Fruit fly (Drosophila melanogaster): ENCODE measurements around the gene dsb.

Gene dsb

dm6 chr3L:1856467-1857350 lies 53.3 kb downstream of the dsb start, which contains the start of gene CG12024 (continued):
- TF ChIP-seq Antp (GFP tag; optimal IDR thresholded peaks at IDR 0.05) (peak; percentile 77), Ssrp (tag; optimal IDR thresholded peaks at IDR 0.05) (peak; percentile 70), CG13775 (GFP tag; optimal IDR thresholded peaks at IDR 0.05) (peak; percentile 74), p53 (GFP tag; optimal IDR thresholded peaks at IDR 0.05) (no peak), kah (GFP tag; optimal IDR thresholded peaks at IDR 0.05) (no peak), jigr1 (GFP tag; IDR thresholded peaks at IDR 0.05) (no peak), CG11504 (tag; optimal IDR thresholded peaks at IDR 0.05) (peak; percentile 82), H2.0 (GFP tag; IDR thresholded peaks at IDR 0.05) (peak; percentile 55; the same call in 1 of the 2 replicates), CG13424 (tag; optimal IDR thresholded peaks at IDR 0.05) (peak; percentile 83), CG5245 (GFP tag; optimal IDR thresholded peaks at IDR 0.05) (no peak), Poxn (GFP tag; IDR thresholded peaks at IDR 0.05) (no peak), Adf1 (GFP tag; IDR thresholded peaks at IDR 0.05) (no peak), CG7987 (GFP tag; optimal IDR thresholded peaks at IDR 0.05) (no peak), otp (GFP tag; IDR thresholded peaks at IDR 0.05) (no peak), CG33213 (GFP tag; optimal IDR thresholded peaks at IDR 0.05) (peak; percentile 77), CG1832 (GFP tag; optimal IDR thresholded peaks at IDR 0.05) (no peak), CG6254 (GFP tag; optimal IDR thresholded peaks at IDR 0.05) (peak; percentile 97), D19A (tag; optimal IDR thresholded peaks at IDR 0.05) (no peak), vnd (GFP tag; IDR thresholded peaks at IDR 0.05; ENCODE audit: partially characterized antibody) (no peak), sr (GFP tag; IDR thresholded peaks at IDR 0.05) (peak; percentile 44; the same call in 1 of the 3 replicates), CG15011 (GFP tag; optimal IDR thresholded peaks at IDR 0.05) (peak; percentile 24), al (GFP tag; IDR thresholded peaks at IDR 0.05) (peak; percentile 66), tin (GFP tag; optimal IDR thresholded peaks at IDR 0.05) (peak; percentile 79), chinmo (GFP tag; IDR thresholded peaks at IDR 0.05; ENCODE audit: partially characterized antibody) (no peak), Hr3 (GFP tag; optimal IDR thresholded peaks at IDR 0.05) (peak; percentile 78), CG1603 (tag; optimal IDR thresholded peaks at IDR 0.05) (peak; percentile 84), abd-A (tag; optimal IDR thresholded peaks at IDR 0.05) (no peak), CG16779 (GFP tag; IDR thresholded peaks at IDR 0.05) (no peak), CG6654 (GFP tag; optimal IDR thresholded peaks at IDR 0.05) (no peak), Atf3 (GFP tag; optimal IDR thresholded peaks at IDR 0.05) (peak; percentile 72), Drgx (GFP tag; IDR thresholded peaks at IDR 0.05) (peak; percentile 31; the same call in 1 of the 2 replicates), CG30020 (tag; optimal IDR thresholded peaks at IDR 0.05) (peak; percentile 93), unpg (GFP tag; optimal IDR thresholded peaks at IDR 0.05) (peak; percentile 62), HLH3B (GFP tag; IDR thresholded peaks at IDR 0.05) (no peak; the same call in 1 of the 2 replicates), CoRest (tag; optimal IDR thresholded peaks at IDR 0.05) (peak; percentile 91), slou (GFP tag; optimal IDR thresholded peaks at IDR 0.05) (peak; percentile 62), HmgZ (tag; optimal IDR thresholded peaks at IDR 0.05) (peak; percentile 90), esg (GFP tag; conservative IDR thresholded peaks at IDR 0.05) (peak; percentile 24; the same call in 1 of the 2 replicates), CG8478 (optimal IDR thresholded peaks at IDR 0.05) (no peak), bbx (GFP tag; IDR thresholded peaks at IDR 0.05; ENCODE audit: partially characterized antibody) (no peak), Scr (GFP tag; IDR thresholded peaks at IDR 0.05; ENCODE audit: partially characterized antibody) (peak; percentile 33; the same call in 1 of the 2 replicates), CG9727 (GFP tag; optimal IDR thresholded peaks at IDR 0.05) (peak; percentile 58), wdn (GFP tag; IDR thresholded peaks at IDR 0.05) (0 out of 2 replicates have a peak, but pooled peaks have one; percentile 33), CG15269 (tag; optimal IDR thresholded peaks at IDR 0.05) (peak; percentile 73), lov (optimal IDR thresholded peaks at IDR 0.05) (no peak), lov (GFP tag; IDR thresholded peaks at IDR 0.05) (no peak), NC2β (GFP tag; optimal IDR thresholded peaks at IDR 0.05) (peak; percentile 80), HHEX (GFP tag; optimal IDR thresholded peaks at IDR 0.05) (peak; percentile 46), ken (GFP tag; IDR thresholded peaks at IDR 0.05) (0 out of 3 replicates have a peak, but pooled peaks have one; percentile 27)

Measured in whole organism, embryonic.